Worm (Caenorhabditis elegans) whole organism, mixed stage, embryonic: ENCODE measurements around the gene C50E3.9.

Experiments used
- M03D4.4 ChIP-seq: sonication (generic microtip); optimal IDR thresholded peaks from 2 replicates; lab custom pipeline; 2017; ENCODE audit warnings: mild to moderate bottlenecking, missing genetic modification characterization, missing compliant biosample characterization
- bed-3 ChIP-seq: fragments of 200-800 bp; sonication (Bioruptor generic); optimal IDR thresholded peaks from 3 replicates; lab custom pipeline; 2018; ENCODE audit warnings: mild to moderate bottlenecking, missing genetic modification characterization, moderate library complexity, missing compliant biosample characterization
- blmp-1 ChIP-seq: fragments of 150-350 bp; optimal IDR thresholded peaks from 2 replicates; lab custom pipeline; 2014; ENCODE audit warnings: missing biosample characterization, missing genetic modification characterization
- ceh-39 ChIP-seq: fragments of 150-350 bp; optimal IDR thresholded peaks from 2 replicates; lab custom pipeline; 2014; ENCODE audit warnings: missing biosample characterization, missing genetic modification characterization
- ceh-43 ChIP-seq: fragments of 200-800 bp; sonication (Bioruptor generic); optimal IDR thresholded peaks from 2 replicates; lab custom pipeline; 2018; ENCODE audit warnings: mild to moderate bottlenecking, missing genetic modification characterization, moderate library complexity, missing compliant biosample characterization
- ceh-83 ChIP-seq: fragments of 200-800 bp; sonication (Bioruptor generic); optimal IDR thresholded peaks from 2 replicates; lab custom pipeline; 2018; ENCODE audit warnings: mild to moderate bottlenecking, missing genetic modification characterization, missing compliant biosample characterization
- ces-1 ChIP-seq: fragments of 150-350 bp; optimal IDR thresholded peaks from 2 replicates; lab custom pipeline; 2014; ENCODE audit warnings: missing biosample characterization, missing genetic modification reagents, missing genetic modification characterization
- cnd-1 ChIP-seq: fragments of 200-800 bp; sonication (Bioruptor generic); optimal IDR thresholded peaks from 2 replicates; lab custom pipeline; 2018; ENCODE audit warnings: mild to moderate bottlenecking, missing genetic modification characterization, missing compliant biosample characterization
- drap-1 ChIP-seq: fragments of 200-800 bp; sonication (Bioruptor generic); optimal IDR thresholded peaks from 3 replicates; lab custom pipeline; 2018; ENCODE audit warnings: mild to moderate bottlenecking, missing genetic modification characterization, missing compliant biosample characterization
- flh-1 ChIP-seq: fragments of 200-800 bp; sonication (Bioruptor generic); optimal IDR thresholded peaks from 2 replicates; lab custom pipeline; 2018; ENCODE audit warnings: mild to moderate bottlenecking, missing genetic modification characterization, moderate library complexity, missing compliant biosample characterization
- ham-2 ChIP-seq: fragments of 200-800 bp; sonication (Bioruptor generic); optimal IDR thresholded peaks from 2 replicates; lab custom pipeline; 2018; ENCODE audit warnings: mild to moderate bottlenecking, missing genetic modification characterization, missing compliant biosample characterization
- hlh-1 ChIP-seq: fragments of 150-350 bp; optimal IDR thresholded peaks from 2 replicates; lab custom pipeline; 2014; ENCODE audit warnings: missing biosample characterization, missing genetic modification reagents, missing genetic modification characterization
- lin-13 ChIP-seq: fragments of 150-350 bp; optimal IDR thresholded peaks from 2 replicates; lab custom pipeline; 2014; ENCODE audit warnings: missing biosample characterization, missing genetic modification characterization
- lin-32 ChIP-seq: fragments of 200-800 bp; sonication (Bioruptor generic); optimal IDR thresholded peaks from 2 replicates; lab custom pipeline; 2018; ENCODE audit warnings: mild to moderate bottlenecking, missing genetic modification characterization, missing compliant biosample characterization
- lsy-2 ChIP-seq: fragments of 150-350 bp; optimal IDR thresholded peaks from 2 replicates; lab custom pipeline; 2014; ENCODE audit warnings: missing biosample characterization, missing genetic modification characterization
- mab-5 ChIP-seq: fragments of 150-350 bp; optimal IDR thresholded peaks from 2 replicates; lab custom pipeline; 2014; ENCODE audit warnings: missing biosample characterization, missing genetic modification characterization
- mep-1 ChIP-seq: fragments of 150-350 bp; optimal IDR thresholded peaks from 2 replicates; lab custom pipeline; 2017; ENCODE audit warnings: missing biosample characterization, missing genetic modification reagents, missing genetic modification characterization, inconsistent platforms
- mls-2 ChIP-seq: sonication (generic microtip); optimal IDR thresholded peaks from 2 replicates; lab custom pipeline; 2016; ENCODE audit warnings: mild to moderate bottlenecking, missing genetic modification characterization, moderate library complexity, missing compliant biosample characterization
- nhr-12 ChIP-seq: fragments of 150-350 bp; optimal IDR thresholded peaks from 2 replicates; lab custom pipeline; 2014; ENCODE audit warnings: missing biosample characterization, missing genetic modification characterization
- nhr-2 ChIP-seq: fragments of 150-350 bp; optimal IDR thresholded peaks from 2 replicates; lab custom pipeline; 2014; ENCODE audit warnings: missing biosample characterization, missing genetic modification characterization
- nhr-28 ChIP-seq: fragments of 150-350 bp; optimal IDR thresholded peaks from 2 replicates; lab custom pipeline; 2014; ENCODE audit warnings: missing biosample characterization, missing genetic modification characterization
- nhr-76 ChIP-seq: sonication (generic microtip); optimal IDR thresholded peaks from 2 replicates; lab custom pipeline; 2017; ENCODE audit warnings: missing biosample characterization, missing genetic modification characterization
- pha-4 ChIP-seq: fragments of 150-350 bp; optimal IDR thresholded peaks from 2 replicates; lab custom pipeline; 2018; ENCODE audit warnings: missing biosample characterization, missing genetic modification reagents, missing genetic modification characterization
- sem-2 ChIP-seq: fragments of 200-800 bp; sonication (Bioruptor generic); optimal IDR thresholded peaks from 2 replicates; lab custom pipeline; 2018; ENCODE audit warnings: mild to moderate bottlenecking, missing genetic modification characterization, missing compliant biosample characterization
- sptf-1 ChIP-seq: sonication (generic microtip); optimal IDR thresholded peaks from 2 replicates; lab custom pipeline; 2017; ENCODE audit warnings: mild to moderate bottlenecking, missing genetic modification characterization, moderate library complexity, missing compliant biosample characterization
- tbx-8 ChIP-seq: fragments of 200-800 bp; sonication (Bioruptor generic); optimal IDR thresholded peaks from 2 replicates; lab custom pipeline; 2018; ENCODE audit warnings: mild to moderate bottlenecking, missing genetic modification characterization, moderate library complexity, missing compliant biosample characterization
- unc-120 ChIP-seq: sonication (generic microtip); optimal IDR thresholded peaks from 2 replicates; lab custom pipeline; 2017; ENCODE audit warnings: missing genetic modification characterization, missing compliant biosample characterization; ENCODE audit not compliant: poor library complexity, severe bottlenecking
- unc-39 ChIP-seq: fragments of 150-350 bp; optimal IDR thresholded peaks from 2 replicates; lab custom pipeline; 2014; ENCODE audit warnings: missing biosample characterization, missing genetic modification characterization
- zip-8 ChIP-seq: fragments of 150-350 bp; optimal IDR thresholded peaks from 2 replicates; lab custom pipeline; 2014; ENCODE audit warnings: missing biosample characterization, missing genetic modification characterization
- ztf-11 ChIP-seq: fragments of 150-350 bp; optimal IDR thresholded peaks from 2 replicates; lab custom pipeline; 2014; ENCODE audit warnings: missing biosample characterization, missing genetic modification characterization

The C50E3.9 gene

ce11 chrV:7604858-7605257 is 4.8 kb upstream of the C50E3.9 start, which contains the start of gene clec-213:
TSS of gene clec-213 (plus strand) at chrV:7605158.
- TF ChIP-seq tbx-8 (GFP tag; lab: Kevin White, UChicago): no peak
- TF ChIP-seq cnd-1 (tag; lab: Kevin White, UChicago): no peak
- TF ChIP-seq ceh-43 (GFP tag; lab: Kevin White, UChicago): no peak
- no peak for TF ChIP-seq lin-32 (GFP tag; lab: Kevin White, UChicago)
- TF ChIP-seq ceh-39 (tag; lab: Kevin White, UChicago): no peak
- TF ChIP-seq unc-39 (tag; lab: Kevin White, UChicago): no peak
- no peak for TF ChIP-seq ham-2 (GFP tag; lab: Kevin White, UChicago)
- no peak for TF ChIP-seq bed-3 (GFP tag; lab: Kevin White, UChicago)
- no peak for TF ChIP-seq zip-8
- no peak for TF ChIP-seq M03D4.4 (tag; lab: Kevin White, UChicago)
- TF ChIP-seq blmp-1 (tag; lab: Kevin White, UChicago): no peak
- TF ChIP-seq lsy-2 (tag; lab: Kevin White, UChicago): no peak
- TF ChIP-seq nhr-12 (tag; lab: Kevin White, UChicago): no peak

ce11 chrV:7603404-7603803 is 3.4 kb upstream of the C50E3.9 start, which contains the start of gene C50E3.11:
TSS of gene C50E3.11 (minus strand) at chrV:7603486.
- no peak for TF ChIP-seq lin-13
- TF ChIP-seq sptf-1 (tag; lab: Kevin White, UChicago): no peak
- TF ChIP-seq drap-1 (GFP tag; lab: Kevin White, UChicago): no peak
- no peak for TF ChIP-seq unc-39 (tag; lab: Kevin White, UChicago)
- TF ChIP-seq mep-1: no peak

ce11 chrV:7601443-7601842 is 1.4 kb upstream of the C50E3.9 start, which contains the start of gene scl-26:
TSS of gene scl-26 (minus strand) at chrV:7601543.
- TF ChIP-seq ceh-83 (GFP tag; lab: Kevin White, UChicago) (no peak), ceh-39 (tag; lab: Kevin White, UChicago) (no peak), lsy-2 (tag; lab: Kevin White, UChicago) (no peak), cnd-1 (tag; lab: Kevin White, UChicago) (no peak), blmp-1 (tag; lab: Kevin White, UChicago) (no peak), mab-5 (no peak), drap-1 (GFP tag; lab: Kevin White, UChicago) (no peak), M03D4.4 (tag; lab: Kevin White, UChicago) (no peak), zip-8 (no peak), nhr-12 (tag; lab: Kevin White, UChicago) (no peak), unc-39 (tag; lab: Kevin White, UChicago) (no peak), pha-4 (no peak), bed-3 (GFP tag; lab: Kevin White, UChicago) (no peak), ces-1 (GFP tag; lab: Kevin White, UChicago) (no peak), ztf-11 (tag; lab: Kevin White, UChicago) (no peak), tbx-8 (GFP tag; lab: Kevin White, UChicago) (no peak), nhr-2 (no peak), nhr-28 (tag; lab: Kevin White, UChicago) (no peak), unc-120 (tag; lab: Kevin White, UChicago) (no peak)

- no peak for TF ChIP-seq lin-32 (GFP tag; lab: Kevin White, UChicago)
- TF ChIP-seq ceh-83 (GFP tag; lab: Kevin White, UChicago): no peak
- no peak for TF ChIP-seq sptf-1 (tag; lab: Kevin White, UChicago)
- TF ChIP-seq hlh-1 (tag; lab: Kevin White, UChicago): no peak
- TF ChIP-seq sem-2 (GFP tag; lab: Kevin White, UChicago): no peak
- TF ChIP-seq flh-1 (GFP tag; lab: Kevin White, UChicago): no peak
- no peak for TF ChIP-seq ceh-43 (GFP tag; lab: Kevin White, UChicago)
- no peak for TF ChIP-seq mab-5
- TF ChIP-seq nhr-28 (tag; lab: Kevin White, UChicago): no peak
- no peak for TF ChIP-seq M03D4.4 (tag; lab: Kevin White, UChicago)
- TF ChIP-seq ztf-11 (tag; lab: Kevin White, UChicago): no peak
- no peak for TF ChIP-seq ces-1 (GFP tag; lab: Kevin White, UChicago)
- no peak for TF ChIP-seq tbx-8 (GFP tag; lab: Kevin White, UChicago)
- no peak for TF ChIP-seq nhr-76
- no peak for TF ChIP-seq ham-2 (GFP tag; lab: Kevin White, UChicago)
- no peak for TF ChIP-seq pha-4
- no peak for TF ChIP-seq mls-2 (tag; lab: Kevin White, UChicago)
- TF ChIP-seq lin-13: no peak
- no peak for TF ChIP-seq unc-39 (tag; lab: Kevin White, UChicago)
Observed at ce11 chrV:7598269-7598668, 1.8 kb downstream of the C50E3.9 start, which contains the start of gene C50E3.7. TSS of gene C50E3.7 (minus strand) at chrV:7598369.
